Fruit fly (Drosophila melanogaster) whole organism, adult: Measurements from ENCODE around the gene CG6236.

Source experiments
- CG33017 ChIP-seq: fragments of 200-800 bp; sonication (Bioruptor generic); optimal IDR thresholded peaks from 2 replicates; lab custom pipeline; 2018; ENCODE audit warnings: missing biosample characterization, mild to moderate bottlenecking, missing genetic modification characterization, moderate library complexity
- cnc ChIP-seq, 2 experiments: fragments of >200 bp; optimal IDR thresholded peaks; 2 replicates each; lab custom pipeline; 2017
- ovo ChIP-seq: fragments of 200-800 bp; sonication (Bioruptor generic); optimal IDR thresholded peaks from 2 replicates; lab custom pipeline; 2016; ENCODE audit warnings: missing biosample characterization, missing genetic modification characterization
- toe ChIP-seq: fragments of 200-800 bp; sonication (Bioruptor generic); optimal IDR thresholded peaks from 2 replicates; lab custom pipeline; 2016; ENCODE audit warnings: missing biosample characterization, missing genetic modification characterization

dm6 chr3R:15328083-15328779, at the start of gene CG6236, which contains the start of gene ea:
- no peak for TF ChIP-seq toe (GFP tag; lab: Kevin White, UChicago)
- TF ChIP-seq CG33017 (tag; lab: Kevin White, UChicago): no peak
- peak; percentile 43 for TF ChIP-seq ovo (GFP tag; lab: Kevin White, UChicago)
- TF ChIP-seq cnc (optimal IDR thresholded peaks at IDR 0.05; lab: Kevin White, UChicago): no peak
